Worm (Caenorhabditis elegans) whole organism, late embryonic: ENCODE data around the gene Y57G11C.499.

Source experiments
- C38D4.7 ChIP-seq: fragments of 200-800 bp; sonication (Bioruptor generic); optimal IDR thresholded peaks from 2 replicates; lab custom pipeline; 2018; ENCODE audit warnings: mild to moderate bottlenecking, missing genetic modification characterization, moderate library complexity, missing compliant biosample characterization
- K09A11.1 ChIP-seq: sonication (generic microtip); optimal IDR thresholded peaks from 2 replicates; lab custom pipeline; 2017; ENCODE audit warnings: antibody characterized with exemption, mild to moderate bottlenecking, missing genetic modification characterization, missing compliant biosample characterization; ENCODE audit not compliant: insufficient read depth
- ama-1 ChIP-seq: fragments of 150-350 bp; optimal IDR thresholded peaks from 2 replicates; lab custom pipeline; 2014
- ceh-14 ChIP-seq: sonication (generic microtip); optimal IDR thresholded peaks from 2 replicates; lab custom pipeline; 2016; ENCODE audit warnings: missing genotype, missing genetic modification characterization, missing compliant biosample characterization
- ceh-18 ChIP-seq: sonication (generic microtip); optimal IDR thresholded peaks from 2 replicates; lab custom pipeline; 2016; ENCODE audit warnings: missing genetic modification characterization, missing compliant biosample characterization
- ceh-19 ChIP-seq: fragments of 200-800 bp; sonication (Bioruptor generic); optimal IDR thresholded peaks from 2 replicates; lab custom pipeline; 2018; ENCODE audit warnings: mild to moderate bottlenecking, missing genetic modification characterization, missing compliant biosample characterization
- ceh-22 ChIP-seq: sonication (generic microtip); optimal IDR thresholded peaks from 2 replicates; lab custom pipeline; 2017; ENCODE audit warnings: missing biosample characterization, missing genetic modification characterization
- ceh-24 ChIP-seq: sonication (generic microtip); optimal IDR thresholded peaks from 2 replicates; lab custom pipeline; 2016; ENCODE audit warnings: mild to moderate bottlenecking, missing genetic modification characterization, missing compliant biosample characterization
- ceh-30 ChIP-seq: fragments of 150-350 bp; optimal IDR thresholded peaks from 2 replicates; lab custom pipeline; 2014; ENCODE audit warnings: missing biosample characterization, missing genetic modification characterization
- ceh-48 ChIP-seq: sonication (generic microtip); optimal IDR thresholded peaks from 2 replicates; lab custom pipeline; 2016; ENCODE audit warnings: missing genetic modification characterization, inconsistent platforms, missing compliant biosample characterization
- che-1 ChIP-seq: sonication (generic microtip); optimal IDR thresholded peaks from 2 replicates; lab custom pipeline; 2016; ENCODE audit warnings: mild to moderate bottlenecking, missing genetic modification characterization, missing compliant biosample characterization
- dmd-4 ChIP-seq: sonication (generic microtip); optimal IDR thresholded peaks from 2 replicates; lab custom pipeline; 2016; ENCODE audit warnings: borderline replicate concordance, missing genetic modification characterization, missing compliant biosample characterization
- dve-1 ChIP-seq: sonication (generic microtip); optimal IDR thresholded peaks from 2 replicates; lab custom pipeline; 2017; ENCODE audit warnings: antibody characterized with exemption, mild to moderate bottlenecking, missing genetic modification characterization, missing compliant biosample characterization
- elt-4 ChIP-seq: sonication (generic microtip); optimal IDR thresholded peaks from 2 replicates; lab custom pipeline; 2016; ENCODE audit warnings: missing genetic modification characterization, missing compliant biosample characterization
- fkh-10 ChIP-seq: fragments of 150-350 bp; optimal IDR thresholded peaks from 2 replicates; lab custom pipeline; 2014; ENCODE audit warnings: missing biosample characterization, missing genetic modification reagents, missing genetic modification characterization
- fkh-6 ChIP-seq: sonication (generic microtip); optimal IDR thresholded peaks from 2 replicates; lab custom pipeline; 2016; ENCODE audit warnings: missing genetic modification characterization, missing compliant biosample characterization
- gmeb-2 ChIP-seq: sonication (generic microtip); optimal IDR thresholded peaks from 2 replicates; lab custom pipeline; 2016; ENCODE audit warnings: missing genetic modification characterization, inconsistent platforms, missing compliant biosample characterization
- hlh-13 ChIP-seq: fragments of 200-800 bp; sonication (Bioruptor generic); optimal IDR thresholded peaks from 2 replicates; lab custom pipeline; 2018; ENCODE audit warnings: mild to moderate bottlenecking, missing genetic modification characterization, missing compliant biosample characterization
- hlh-30 ChIP-seq: sonication (generic microtip); optimal IDR thresholded peaks from 2 replicates; lab custom pipeline; 2017; ENCODE audit warnings: antibody characterized with exemption, missing genetic modification characterization, missing compliant biosample characterization; ENCODE audit not compliant: insufficient read depth
- hlh-6 ChIP-seq: sonication (generic microtip); optimal IDR thresholded peaks from 2 replicates; lab custom pipeline; 2016; ENCODE audit warnings: missing genotype, missing genetic modification characterization, missing compliant biosample characterization
- lim-6 ChIP-seq: sonication (generic microtip); optimal IDR thresholded peaks from 2 replicates; lab custom pipeline; 2016; ENCODE audit warnings: missing genetic modification characterization, missing compliant biosample characterization
- lin-11 ChIP-seq: fragments of 200-800 bp; sonication (Bioruptor generic); optimal IDR thresholded peaks from 2 replicates; lab custom pipeline; 2018; ENCODE audit warnings: mild to moderate bottlenecking, missing genetic modification characterization, missing compliant biosample characterization
- madf-2 ChIP-seq: sonication (generic microtip); optimal IDR thresholded peaks from 2 replicates; lab custom pipeline; 2017; ENCODE audit warnings: missing genetic modification characterization, missing compliant biosample characterization
- mec-3 ChIP-seq: sonication (generic microtip); optimal IDR thresholded peaks from 2 replicates; lab custom pipeline; 2016; ENCODE audit warnings: borderline replicate concordance, missing genetic modification characterization, missing compliant biosample characterization
- nfya-1 ChIP-seq: sonication (generic microtip); optimal IDR thresholded peaks from 2 replicates; lab custom pipeline; 2017; ENCODE audit warnings: missing genetic modification characterization, mild to moderate bottlenecking, missing compliant biosample characterization, antibody characterized with exemption, moderate library complexity
- nhr-11 ChIP-seq: fragments of 150-350 bp; optimal IDR thresholded peaks from 2 replicates; lab custom pipeline; 2014; ENCODE audit warnings: missing biosample characterization, missing genetic modification characterization
- nhr-232 ChIP-seq: sonication (generic microtip); optimal IDR thresholded peaks from 2 replicates; lab custom pipeline; 2016; ENCODE audit warnings: missing genetic modification characterization, missing compliant biosample characterization
- npax-4 ChIP-seq: sonication (generic microtip); optimal IDR thresholded peaks from 2 replicates; lab custom pipeline; 2016; ENCODE audit warnings: missing genetic modification characterization, missing compliant biosample characterization
- odd-2 ChIP-seq: sonication (generic microtip); optimal IDR thresholded peaks from 2 replicates; lab custom pipeline; 2017; ENCODE audit warnings: antibody characterized with exemption, mild to moderate bottlenecking, missing genetic modification characterization, missing compliant biosample characterization
- pax-1 ChIP-seq: fragments of 150-350 bp; optimal IDR thresholded peaks from 2 replicates; lab custom pipeline; 2014; ENCODE audit warnings: missing biosample characterization, missing genetic modification characterization
- pha-4 ChIP-seq: fragments of 150-350 bp; optimal IDR thresholded peaks from 2 replicates; lab custom pipeline; 2018; ENCODE audit warnings: missing biosample characterization, missing genetic modification reagents, missing genetic modification characterization
- pros-1 ChIP-seq: fragments of 150-350 bp; optimal IDR thresholded peaks from 2 replicates; lab custom pipeline; 2014; ENCODE audit warnings: missing biosample characterization, missing genetic modification reagents, missing genetic modification characterization
- rnt-1 ChIP-seq: sonication (generic microtip); optimal IDR thresholded peaks from 2 replicates; lab custom pipeline; 2016; ENCODE audit warnings: missing genetic modification characterization, missing compliant biosample characterization
- sox-4 ChIP-seq: sonication (generic microtip); optimal IDR thresholded peaks from 2 replicates; lab custom pipeline; 2017; ENCODE audit warnings: mild to moderate bottlenecking, missing genetic modification characterization, inconsistent platforms, missing compliant biosample characterization
- syd-9 ChIP-seq: sonication (generic microtip); optimal IDR thresholded peaks from 2 replicates; lab custom pipeline; 2016; ENCODE audit warnings: mild to moderate bottlenecking, missing genetic modification characterization, moderate library complexity, missing compliant biosample characterization
- ttx-3 ChIP-seq: sonication (generic microtip); optimal IDR thresholded peaks from 2 replicates; lab custom pipeline; 2016; ENCODE audit warnings: missing genetic modification reagents, missing genetic modification characterization, missing compliant biosample characterization
- unc-42 ChIP-seq: sonication (generic microtip); optimal IDR thresholded peaks from 2 replicates; lab custom pipeline; 2016; ENCODE audit warnings: missing genotype, missing genetic modification characterization, missing compliant biosample characterization
- unc-86 ChIP-seq: sonication (generic microtip); optimal IDR thresholded peaks from 2 replicates; lab custom pipeline; 2016; ENCODE audit warnings: missing genetic modification characterization, missing compliant biosample characterization

The Y57G11C.499 gene

ce11 chrIV:14729272-14729671, 25.5 kb downstream of the Y57G11C.499 start:
- no peak for TF ChIP-seq odd-2
- no peak for TF ChIP-seq npax-4 (tag; lab: Kevin White, UChicago)
- no peak for TF ChIP-seq fkh-6 (tag; lab: Kevin White, UChicago)
- TF ChIP-seq ceh-19 (GFP tag; lab: Kevin White, UChicago), result no peak

- no peak for TF ChIP-seq hlh-6 (tag; lab: Kevin White, UChicago)
- no peak for TF ChIP-seq ceh-18 (tag; lab: Kevin White, UChicago)
- TF ChIP-seq nfya-1 (tag; lab: Kevin White, UChicago), result no peak
- TF ChIP-seq dve-1 (tag; lab: Kevin White, UChicago), result no peak
- no peak for TF ChIP-seq pros-1 (tag; lab: Kevin White, UChicago)
- no peak for TF ChIP-seq pax-1 (tag; lab: Kevin White, UChicago)
- no peak for TF ChIP-seq ceh-48 (tag; lab: Kevin White, UChicago)
- TF ChIP-seq che-1 (tag; lab: Kevin White, UChicago), result no peak
Measured at ce11 chrIV:14728225-14728624, 26.5 kb downstream of the Y57G11C.499 start, which contains the start of gene Y57G11C.42. TSS of gene Y57G11C.42 (plus strand) at chrIV:14728525.

ce11 chrIV:14715500-14715899, 39.2 kb downstream of the Y57G11C.499 start, which contains the start of gene lgc-8:
TSS of gene lgc-8 (plus strand) at chrIV:14715800.
- TF ChIP-seq C38D4.7 (GFP tag; lab: Kevin White, UChicago) (no peak), pha-4 (tag; lab: Kevin White, UChicago) (no peak), syd-9 (tag; lab: Kevin White, UChicago) (no peak), sox-4 (tag; lab: Kevin White, UChicago) (no peak), ceh-24 (tag; lab: Kevin White, UChicago) (no peak), ceh-48 (tag; lab: Kevin White, UChicago) (no peak), ceh-22 (no peak), fkh-10 (no peak), mec-3 (tag; lab: Kevin White, UChicago) (no peak), unc-86 (tag; lab: Kevin White, UChicago) (no peak), lim-6 (tag; lab: Kevin White, UChicago) (no peak), unc-42 (tag; lab: Kevin White, UChicago) (no peak)

ce11 chrIV:14709286-14709685, 45.4 kb downstream of the Y57G11C.499 start, which contains the start of gene lgc-7:
TSS of gene lgc-7 (plus strand) at chrIV:14709586.
- TF ChIP-seq elt-4 (tag; lab: Kevin White, UChicago) (no peak), gmeb-2 (tag; lab: Kevin White, UChicago) (no peak), K09A11.1 (tag; lab: Kevin White, UChicago) (no peak), nhr-11 (tag; lab: Kevin White, UChicago) (no peak), ttx-3 (no peak), madf-2 (tag; lab: Kevin White, UChicago) (no peak)

ce11 chrIV:14706302-14706701, 48.4 kb downstream of the Y57G11C.499 start, which contains the start of gene Y57G11C.41:
TSS of gene Y57G11C.41 (minus strand) at chrIV:14706402.
- TF ChIP-seq dmd-4 (tag; lab: Kevin White, UChicago) (no peak), ceh-30 (tag; lab: Kevin White, UChicago) (no peak), nhr-232 (no peak), lin-11 (tag; lab: Kevin White, UChicago) (no peak), ceh-14 (no peak), sox-4 (tag; lab: Kevin White, UChicago) (no peak), rnt-1 (tag; lab: Kevin White, UChicago) (no peak), unc-42 (tag; lab: Kevin White, UChicago) (no peak), hlh-13 (GFP tag; lab: Kevin White, UChicago) (no peak), ama-1 (lab: Kevin White, UChicago) (no peak), hlh-30 (tag; lab: Kevin White, UChicago) (no peak), mec-3 (tag; lab: Kevin White, UChicago) (no peak), madf-2 (tag; lab: Kevin White, UChicago) (no peak)
